Fruit fly (Drosophila melanogaster): ENCODE data around the gene eff.

The eff gene

dm6 chr3R:14708948-14709385, 32.2 kb downstream of the eff start (continued):
- TF ChIP-seq CG14860 (GFP tag; IDR thresholded peaks at IDR 0.05; ENCODE audit: partially characterized antibody) (no peak), bab2 (GFP tag; optimal IDR thresholded peaks at IDR 0.05) (no peak), gcm (GFP tag; optimal IDR thresholded peaks at IDR 0.05) (no peak), CG14710 (tag; optimal IDR thresholded peaks at IDR 0.05) (no peak), stc (GFP tag; IDR thresholded peaks at IDR 0.05) (no peak), Asciz (GFP tag; optimal IDR thresholded peaks at IDR 0.05) (peak; percentile 39), eve (GFP tag; optimal IDR thresholded peaks at IDR 0.05) (peak in 1 of 2 experiments; percentile 78), bbx (GFP tag; IDR thresholded peaks at IDR 0.05; ENCODE audit: partially characterized antibody) (no peak), ttk (GFP tag; IDR thresholded peaks at IDR 0.05) (no peak), E2f2 (GFP tag; IDR thresholded peaks at IDR 0.05) (no peak; the same call in 1 of the 2 replicates), CG4328 (GFP tag; optimal IDR thresholded peaks at IDR 0.05) (no peak), Poxn (GFP tag; IDR thresholded peaks at IDR 0.05) (no peak), esg (GFP tag; conservative IDR thresholded peaks at IDR 0.05) (no peak), HLHmδ (GFP tag; optimal IDR thresholded peaks at IDR 0.05) (no peak), CG31224 (GFP tag; IDR thresholded peaks at IDR 0.05) (no peak), CG2202 (tag; optimal IDR thresholded peaks at IDR 0.05) (peak; percentile 16), CG32532 (GFP tag; IDR thresholded peaks at IDR 0.05) (no peak), grau (tag; optimal IDR thresholded peaks at IDR 0.05) (no peak), nerfin-2 (GFP tag; IDR thresholded peaks at IDR 0.05; ENCODE audit: partially characterized antibody) (no peak), CG12071 (GFP tag; optimal IDR thresholded peaks at IDR 0.05) (peak; percentile 25), D19B (GFP tag; optimal IDR thresholded peaks at IDR 0.05) (no peak), phol (tag; optimal IDR thresholded peaks at IDR 0.05) (no peak), sens (GFP tag) (peak; percentile 65), CG8290 (GFP tag; optimal IDR thresholded peaks at IDR 0.05) (no peak), CG8290 (tag; optimal IDR thresholded peaks at IDR 0.05) (peak in 1 of 2 experiments; percentile 11), kah (GFP tag; optimal IDR thresholded peaks at IDR 0.05) (no peak), Side (GFP tag; optimal IDR thresholded peaks at IDR 0.05) (no peak), CG31365 (tag; optimal IDR thresholded peaks at IDR 0.05) (peak; percentile 3), hkb (optimal IDR thresholded peaks at IDR 0.05) (no peak), hkb (GFP tag; IDR thresholded peaks at IDR 0.05) (0 out of 2 replicates have a peak, but pooled peaks have one; percentile 25), D19A (tag; optimal IDR thresholded peaks at IDR 0.05) (no peak), Eip74EF (GFP tag; optimal IDR thresholded peaks at IDR 0.05) (peak in 1 of 2 experiments; percentile 36), CG18262 (tag; optimal IDR thresholded peaks at IDR 0.05) (no peak), Hr78 (GFP tag; optimal IDR thresholded peaks at IDR 0.05) (peak in 1 of 2 experiments; percentile 39), CHES-1-like (GFP tag; optimal IDR thresholded peaks at IDR 0.05) (no peak), Ssrp (tag; optimal IDR thresholded peaks at IDR 0.05) (no peak), CG15269 (tag; optimal IDR thresholded peaks at IDR 0.05) (peak; percentile 10), grn (GFP tag; optimal IDR thresholded peaks at IDR 0.05) (peak; percentile 82), MTF-1 (GFP tag; optimal IDR thresholded peaks at IDR 0.05; ENCODE audit: borderline replicate concordance) (no peak), seq (GFP tag; IDR thresholded peaks at IDR 0.05) (no peak), fd64A (GFP tag; optimal IDR thresholded peaks at IDR 0.05) (peak; percentile 48), nau (GFP tag; optimal IDR thresholded peaks at IDR 0.05) (peak; percentile 35), CG6689 (GFP tag; IDR thresholded peaks at IDR 0.05) (no peak), dmrt11E (tag; optimal IDR thresholded peaks at IDR 0.05) (peak; percentile 4), CG10462 (GFP tag; optimal IDR thresholded peaks at IDR 0.05) (no peak), wek (GFP tag; optimal IDR thresholded peaks at IDR 0.05) (peak; percentile 33), Camta (GFP tag; optimal IDR thresholded peaks at IDR 0.05) (no peak), ATbp (GFP tag; optimal IDR thresholded peaks at IDR 0.05) (peak; percentile 55), CG12155 (GFP tag; optimal IDR thresholded peaks at IDR 0.05) (no peak), Antp (GFP tag; optimal IDR thresholded peaks at IDR 0.05) (no peak), Dll (GFP tag; IDR thresholded peaks at IDR 0.05; ENCODE audit: partially characterized antibody) (no peak)

All from whole organism, embryonic.